Fruit fly (Drosophila melanogaster) whole organism, embryonic: ENCODE results near the gene CG13893.

Source experiments
- Ada2b ChIP-seq: fragments of 200-800 bp; sonication (Bioruptor generic); IDR thresholded peaks from 2 replicates; pipeline ENCODE4 v1.3.6; 2022; ENCODE audit warnings: missing biosample characterization, missing genetic modification characterization
- CG10565 ChIP-seq: fragments of 200-800 bp; sonication (Bioruptor generic); optimal IDR thresholded peaks from 3 replicates; lab custom pipeline; 2016; ENCODE audit warnings: missing biosample characterization, mild to moderate bottlenecking, missing genetic modification characterization
- CG12391 ChIP-seq: fragments of 200-800 bp; sonication (Bioruptor generic); optimal IDR thresholded peaks from 3 replicates; lab custom pipeline; 2018; ENCODE audit warnings: missing biosample characterization, mild to moderate bottlenecking, missing genetic modification characterization, moderate library complexity
- CG14441 ChIP-seq: fragments of 200-800 bp; sonication (Bioruptor generic); IDR thresholded peaks from 2 replicates; pipeline ENCODE4 v1.3.6; 2022; ENCODE audit warnings: missing biosample characterization, missing genetic modification characterization
- CG15073 ChIP-seq: fragments of 200-800 bp; sonication (Bioruptor generic); optimal IDR thresholded peaks from 2 replicates; lab custom pipeline; 2016; ENCODE audit warnings: missing biosample characterization, missing genetic modification characterization
- CG1647 ChIP-seq: fragments of 200-800 bp; sonication (Bioruptor generic); optimal IDR thresholded peaks from 3 replicates; lab custom pipeline; 2016; ENCODE audit warnings: missing biosample characterization, missing genetic modification characterization
- CG1792 ChIP-seq: fragments of 200-800 bp; sonication (Bioruptor generic); optimal IDR thresholded peaks from 2 replicates; lab custom pipeline; 2016; ENCODE audit warnings: missing biosample characterization, missing genetic modification characterization
- CG18011 ChIP-seq: fragments of 200-800 bp; sonication (Bioruptor generic); optimal IDR thresholded peaks from 2 replicates; lab custom pipeline; 2017; ENCODE audit warnings: missing biosample characterization, missing genetic modification characterization, mild to moderate bottlenecking, moderate library complexity, missing genotype
- CG18619 ChIP-seq: fragments of 200-800 bp; sonication (Bioruptor generic); optimal IDR thresholded peaks from 3 replicates; lab custom pipeline; 2017; ENCODE audit warnings: missing biosample characterization, mild to moderate bottlenecking, missing genetic modification characterization
- CG31441 ChIP-seq: fragments of 200-800 bp; sonication (Bioruptor generic); IDR thresholded peaks from 2 replicates; pipeline ENCODE4 v1.3.6; 2022; ENCODE audit warnings: missing biosample characterization, missing genetic modification characterization
- CG32532 ChIP-seq: fragments of 200-800 bp; sonication (Bioruptor generic); IDR thresholded peaks from 2 replicates; pipeline ENCODE4 v1.3.6; 2022; ENCODE audit warnings: missing biosample characterization, missing genetic modification characterization
- CG32772 ChIP-seq: fragments of 200-800 bp; sonication (Bioruptor generic); IDR thresholded peaks from 2 replicates; pipeline ENCODE4 v1.3.6; 2022; ENCODE audit warnings: missing biosample characterization, missing genetic modification characterization
- CG33213 ChIP-seq: fragments of 200-800 bp; sonication (Bioruptor generic); optimal IDR thresholded peaks from 3 replicates; lab custom pipeline; 2016; ENCODE audit warnings: missing biosample characterization, missing genetic modification characterization
- CG6654 ChIP-seq: fragments of 200-800 bp; sonication (Bioruptor generic); optimal IDR thresholded peaks from 2 replicates; lab custom pipeline; 2017; ENCODE audit warnings: missing biosample characterization, mild to moderate bottlenecking, missing genetic modification characterization
- CG6683 ChIP-seq: fragments of 200-800 bp; sonication (Bioruptor generic); optimal IDR thresholded peaks from 2 replicates; lab custom pipeline; 2017; ENCODE audit warnings: missing biosample characterization, mild to moderate bottlenecking, missing genetic modification characterization, missing genetic modification reagents
- CG7987 ChIP-seq: fragments of 200-800 bp; sonication (Bioruptor generic); optimal IDR thresholded peaks from 2 replicates; lab custom pipeline; 2018; ENCODE audit warnings: missing biosample characterization, mild to moderate bottlenecking, missing genetic modification characterization, moderate library complexity
- CG8765 ChIP-seq: fragments of 200-800 bp; sonication (Bioruptor generic); IDR thresholded peaks from 2 replicates; pipeline ENCODE4 v1.3.6; 2022; ENCODE audit warnings: missing biosample characterization, missing genetic modification characterization
- CTCF ChIP-seq: fragments of 200-800 bp; sonication (Bioruptor generic); optimal IDR thresholded peaks from 2 replicates; lab custom pipeline; 2017; ENCODE audit warnings: missing biosample characterization, mild to moderate bottlenecking, missing genetic modification characterization, moderate library complexity
- D ChIP-seq, 2 experiments: fragments of 200-800 bp in 1 of 2; fragments of >200 bp in 1 of 2; sonication (Bioruptor generic) in 1 of 2; optimal IDR thresholded peaks; 2 replicates in 1 of 2; 3 replicates in 1 of 2; lab custom pipeline; 2017; ENCODE audit warnings: mild to moderate bottlenecking in 1 of 2, missing biosample characterization in 1 of 2, missing genetic modification characterization in 1 of 2, missing genetic modification reagents in 1 of 2
- E2f1 ChIP-seq: fragments of 200-800 bp; sonication (Bioruptor generic); IDR thresholded peaks from 2 replicates; pipeline ENCODE4 v1.3.6; 2022; ENCODE audit warnings: missing biosample characterization, missing genetic modification characterization
- Ets97D ChIP-seq: fragments of 200-800 bp; sonication (Bioruptor generic); optimal IDR thresholded peaks from 3 replicates; lab custom pipeline; 2016; ENCODE audit warnings: missing biosample characterization, missing genetic modification characterization
- GATAe ChIP-seq: fragments of 200-800 bp; sonication (Bioruptor generic); conservative IDR thresholded peaks from 2 replicates; pipeline ENCODE4 v1.3.6; 2022; ENCODE audit warnings: missing biosample characterization, missing genetic modification characterization
- Gsc ChIP-seq: fragments of 200-800 bp; sonication (Bioruptor generic); IDR thresholded peaks from 2 replicates; pipeline ENCODE4 v1.3.6; 2022; ENCODE audit warnings: missing biosample characterization, missing genetic modification characterization
- Hr78 ChIP-seq, 2 experiments: fragments of 200-800 bp in 1 of 2; fragments of >200 bp in 1 of 2; sonication (Bioruptor generic) in 1 of 2; optimal IDR thresholded peaks; 2 replicates each; lab custom pipeline; 2017 to 2019; ENCODE audit warnings: missing biosample characterization in 2 of 2, missing genetic modification characterization in 2 of 2, mild to moderate bottlenecking in 1 of 2, moderate library complexity in 1 of 2
- Lpt ChIP-seq: fragments of >200 bp; optimal IDR thresholded peaks from 2 replicates; lab custom pipeline; 2018; ENCODE audit warnings: missing biosample characterization, missing genetic modification characterization
- Neu2 ChIP-seq: fragments of 200-800 bp; sonication (Bioruptor generic); optimal IDR thresholded peaks from 3 replicates; lab custom pipeline; 2016; ENCODE audit warnings: missing biosample characterization, missing genetic modification characterization, borderline replicate concordance
- Ptx1 ChIP-seq: fragments of 200-800 bp; sonication (Bioruptor generic); IDR thresholded peaks from 2 replicates; pipeline ENCODE4 v1.3.6; 2022; ENCODE audit warnings: missing biosample characterization, missing genetic modification characterization
- Scr ChIP-seq: fragments of 200-800 bp; sonication (Bioruptor generic); IDR thresholded peaks from 2 replicates; pipeline ENCODE4 v1.3.6; 2022; ENCODE audit warnings: missing biosample characterization, missing genetic modification characterization; ENCODE audit not compliant: partially characterized antibody
- Six4 ChIP-seq: fragments of 200-800 bp; sonication (Bioruptor generic); optimal IDR thresholded peaks from 2 replicates; lab custom pipeline; 2016; ENCODE audit warnings: missing biosample characterization, missing genetic modification characterization
- Stat92E ChIP-seq, 3 experiments: fragments of >200 bp in 2 of 3; fragments of 200-800 bp in 1 of 3; sonication (Bioruptor generic) in 1 of 3; optimal IDR thresholded peaks; 2 replicates each; lab custom pipeline; 2017 to 2019; ENCODE audit warnings: missing biosample characterization in 3 of 3, missing genetic modification characterization in 3 of 3, mild to moderate bottlenecking in 1 of 3, moderate library complexity in 1 of 3
- aop ChIP-seq: fragments of 200-800 bp; sonication (Bioruptor generic); IDR thresholded peaks from 2 replicates; pipeline ENCODE4 v1.3.6; 2022; ENCODE audit warnings: missing biosample characterization, missing genetic modification characterization
- ap ChIP-seq: fragments of 200-800 bp; sonication (Bioruptor generic); IDR thresholded peaks from 2 replicates; pipeline ENCODE4 v1.3.6; 2022; ENCODE audit warnings: missing biosample characterization, missing genetic modification characterization
- bcd ChIP-seq: fragments of 200-800 bp; sonication (Bioruptor generic); optimal IDR thresholded peaks from 2 replicates; lab custom pipeline; 2017; ENCODE audit warnings: missing biosample characterization, mild to moderate bottlenecking, missing genetic modification characterization
- bigmax ChIP-seq: fragments of 200-800 bp; sonication (Bioruptor generic); optimal IDR thresholded peaks from 2 replicates; lab custom pipeline; 2018; ENCODE audit warnings: missing biosample characterization, mild to moderate bottlenecking, missing genetic modification characterization
- chn ChIP-seq: fragments of 200-800 bp; sonication (Bioruptor generic); optimal IDR thresholded peaks from 2 replicates; lab custom pipeline; 2016; ENCODE audit warnings: missing biosample characterization, missing genetic modification characterization
- gcm2 ChIP-seq: fragments of 200-800 bp; sonication (Bioruptor generic); optimal IDR thresholded peaks from 2 replicates; lab custom pipeline; 2016; ENCODE audit warnings: missing biosample characterization, missing genetic modification characterization
- gem ChIP-seq: fragments of 200-800 bp; sonication (Bioruptor generic); optimal IDR thresholded peaks from 2 replicates; lab custom pipeline; 2019; ENCODE audit warnings: missing biosample characterization, mild to moderate bottlenecking, missing genetic modification characterization, moderate library complexity
- gro ChIP-seq: fragments of 200-800 bp; sonication (Bioruptor generic); optimal IDR thresholded peaks from 2 replicates; lab custom pipeline; 2016; ENCODE audit warnings: missing biosample characterization, missing genetic modification characterization
- gsb ChIP-seq: fragments of 200-800 bp; sonication (Bioruptor generic); IDR thresholded peaks from 2 replicates; pipeline ENCODE4 v1.3.6; 2022; ENCODE audit warnings: missing biosample characterization, missing genetic modification characterization
- hbn ChIP-seq: fragments of 200-800 bp; sonication (Bioruptor generic); IDR thresholded peaks from 2 replicates; pipeline ENCODE4 v1.3.6; 2022; ENCODE audit warnings: missing biosample characterization, missing genetic modification characterization; ENCODE audit not compliant: partially characterized antibody
- her ChIP-seq: fragments of 200-800 bp; sonication (Bioruptor generic); optimal IDR thresholded peaks from 2 replicates; lab custom pipeline; 2016; ENCODE audit warnings: missing biosample characterization, missing genetic modification characterization
- insv ChIP-seq, 2 experiments: fragments of 200-800 bp; sonication (Bioruptor generic); optimal IDR thresholded peaks; 3 replicates each; lab custom pipeline; 2016 to 2018; ENCODE audit warnings: missing biosample characterization in 2 of 2, missing genetic modification characterization in 2 of 2
- ken ChIP-seq: fragments of 200-800 bp; sonication (Bioruptor generic); IDR thresholded peaks from 3 replicates; pipeline ENCODE4 v1.3.6; 2022; ENCODE audit warnings: missing biosample characterization, missing genetic modification characterization
- mld ChIP-seq: fragments of 200-800 bp; sonication (Bioruptor generic); IDR thresholded peaks from 3 replicates; pipeline ENCODE4 v1.3.6; 2022; ENCODE audit warnings: missing biosample characterization, missing genetic modification characterization; ENCODE audit not compliant: partially characterized antibody
- oc ChIP-seq: fragments of 200-800 bp; sonication (Bioruptor generic); optimal IDR thresholded peaks from 2 replicates; lab custom pipeline; 2018; ENCODE audit warnings: missing biosample characterization, mild to moderate bottlenecking, missing genetic modification characterization, moderate library complexity
- org-1 ChIP-seq: fragments of 200-800 bp; sonication (Bioruptor generic); optimal IDR thresholded peaks from 2 replicates; lab custom pipeline; 2017; ENCODE audit warnings: missing biosample characterization, missing genetic modification characterization
- pho ChIP-seq: fragments of 200-800 bp; sonication (Bioruptor generic); optimal IDR thresholded peaks from 2 replicates; lab custom pipeline; 2016; ENCODE audit warnings: missing biosample characterization, missing genetic modification characterization
- vvl ChIP-seq: fragments of 200-800 bp; sonication (Bioruptor generic); IDR thresholded peaks from 2 replicates; pipeline ENCODE4 v1.3.6; 2022; ENCODE audit warnings: missing biosample characterization, missing genetic modification characterization
- zfh2 ChIP-seq: fragments of 200-800 bp; sonication (Bioruptor generic); optimal IDR thresholded peaks from 2 replicates; lab custom pipeline; 2016; ENCODE audit warnings: missing biosample characterization, missing genetic modification characterization

CG13893 gene

dm6 chr3L:626498-627369 lies 22.9 kb upstream of the CG13893 start (continued):
- TF ChIP-seq CG7987 (GFP tag; lab: Kevin White, UChicago) (no peak), pho (GFP tag; lab: Kevin White, UChicago) (no peak), Six4 (GFP tag; lab: Kevin White, UChicago) (no peak), hbn (no peak), E2f1 (GFP tag; lab: Robert Waterston, UW) (peak; percentile 57; the same call in 1 of the 2 replicates), CG6683 (GFP tag; lab: Kevin White, UChicago) (no peak), CTCF (GFP tag; lab: Kevin White, UChicago) (no peak), CG12391 (tag; lab: Kevin White, UChicago) (peak; percentile 15), insv (GFP tag; optimal IDR thresholded peaks at IDR 0.05; lab: Kevin White, UChicago) (no peak), ken (peak; percentile 53; the same call in 1 of the 3 replicates), Gsc (GFP tag; lab: Robert Waterston, UW) (no peak), CG6654 (GFP tag; lab: Kevin White, UChicago) (peak; percentile 23), gro (no peak), CG32532 (GFP tag; lab: Robert Waterston, UW) (peak; percentile 75), CG8765 (GFP tag; lab: Robert Waterston, UW) (peak; percentile 59), CG18011 (no peak), D (optimal IDR thresholded peaks at IDR 0.05; lab: Kevin White, UChicago) (no peak), D (GFP tag; optimal IDR thresholded peaks at IDR 0.05; lab: Kevin White, UChicago) (no peak), Neu2 (no peak), Lpt (GFP tag; lab: Kevin White, UChicago) (no peak), CG15073 (GFP tag; lab: Kevin White, UChicago) (no peak), Stat92E (GFP tag; optimal IDR thresholded peaks at IDR 0.05; lab: Kevin White, UChicago) (peak in 1 of 3 experiments; percentile 47), CG1792 (GFP tag; lab: Kevin White, UChicago) (no peak), mld (GFP tag; lab: Robert Waterston, UW) (no peak), vvl (GFP tag; lab: Robert Waterston, UW) (peak; percentile 44; the same call in 1 of the 2 replicates), CG18619 (GFP tag; lab: Kevin White, UChicago) (peak; percentile 35), Ptx1 (GFP tag; lab: Robert Waterston, UW) (peak; percentile 61), CG32772 (peak; percentile 59; the same call in 1 of the 2 replicates), oc (peak; percentile 19), CG10565 (no peak), Ets97D (GFP tag; lab: Kevin White, UChicago) (no peak), CG1647 (GFP tag; lab: Kevin White, UChicago) (peak; percentile 13), her (no peak), org-1 (no peak), ap (GFP tag; lab: Robert Waterston, UW) (no peak), gem (tag; lab: Kevin White, UChicago) (peak; percentile 68), bigmax (GFP tag; lab: Kevin White, UChicago) (no peak), GATAe (GFP tag; lab: Robert Waterston, UW) (no peak), gcm2 (GFP tag; lab: Kevin White, UChicago) (no peak), Scr (no peak), Hr78 (GFP tag; optimal IDR thresholded peaks at IDR 0.05; lab: Kevin White, UChicago) (peak in 1 of 2 experiments; percentile 8), chn (GFP tag; lab: Kevin White, UChicago) (peak; percentile 34), Ada2b (GFP tag; lab: Robert Waterston, UW) (peak; percentile 54; the same call in 1 of the 2 replicates), aop (0 out of 2 replicates have a peak, but pooled peaks have one; percentile 33), CG31441 (GFP tag; lab: Robert Waterston, UW) (no peak), zfh2 (GFP tag; lab: Kevin White, UChicago) (peak; percentile 40), CG14441 (GFP tag; lab: Robert Waterston, UW) (peak; percentile 63; the same call in 1 of the 2 replicates), CG33213 (no peak), gsb (GFP tag; lab: Robert Waterston, UW) (peak; percentile 55; the same call in 1 of the 2 replicates), bcd (GFP tag; lab: Kevin White, UChicago) (peak; percentile 52)
